Fruit fly (Drosophila melanogaster) whole organism, embryonic: Measurements from ENCODE around the gene Tango9.

Experiments
- Atf-2 ChIP-seq: fragments of 200-800 bp; sonication (Bioruptor generic); optimal IDR thresholded peaks from 2 replicates; lab custom pipeline; 2016; ENCODE audit warnings: missing biosample characterization, missing genetic modification characterization
- Bteb2 ChIP-seq: fragments of 200-800 bp; sonication (Bioruptor generic); optimal IDR thresholded peaks from 2 replicates; lab custom pipeline; 2016; ENCODE audit warnings: missing biosample characterization, missing genetic modification characterization
- CG11695 ChIP-seq: fragments of 200-800 bp; sonication (Bioruptor generic); IDR thresholded peaks from 3 replicates; pipeline ENCODE4 v1.3.6; 2022; ENCODE audit warnings: missing biosample characterization, missing genetic modification characterization
- CG12219 ChIP-seq: fragments of 200-800 bp; sonication (Bioruptor generic); optimal IDR thresholded peaks from 3 replicates; lab custom pipeline; 2018; ENCODE audit warnings: missing biosample characterization, mild to moderate bottlenecking, missing genetic modification characterization
- CG13287 ChIP-seq: fragments of 200-800 bp; sonication (Bioruptor generic); IDR thresholded peaks from 2 replicates; pipeline ENCODE4 v1.3.6; 2022; ENCODE audit warnings: missing biosample characterization, missing genetic modification characterization; ENCODE audit not compliant: partially characterized antibody
- CG13296 ChIP-seq: fragments of 200-800 bp; sonication (Bioruptor generic); optimal IDR thresholded peaks from 3 replicates; lab custom pipeline; 2018; ENCODE audit warnings: missing biosample characterization, mild to moderate bottlenecking, missing genetic modification characterization
- CG14860 ChIP-seq: fragments of 200-800 bp; sonication (Bioruptor generic); IDR thresholded peaks from 3 replicates; pipeline ENCODE4 v1.3.6; 2022; ENCODE audit warnings: missing biosample characterization, missing genetic modification characterization; ENCODE audit not compliant: partially characterized antibody
- CG1529 ChIP-seq: fragments of 200-800 bp; sonication (Bioruptor generic); optimal IDR thresholded peaks from 3 replicates; lab custom pipeline; 2018; ENCODE audit warnings: missing biosample characterization, missing genetic modification characterization
- CG18011 ChIP-seq: fragments of 200-800 bp; sonication (Bioruptor generic); optimal IDR thresholded peaks from 2 replicates; lab custom pipeline; 2017; ENCODE audit warnings: missing biosample characterization, missing genetic modification characterization, mild to moderate bottlenecking, moderate library complexity, missing genotype
- CG1832 ChIP-seq: fragments of 200-800 bp; sonication (Bioruptor generic); optimal IDR thresholded peaks from 2 replicates; lab custom pipeline; 2017; ENCODE audit warnings: missing biosample characterization, mild to moderate bottlenecking, missing genetic modification characterization, inconsistent platforms
- CG18476 ChIP-seq: fragments of 200-800 bp; sonication (Bioruptor generic); optimal IDR thresholded peaks from 2 replicates; lab custom pipeline; 2016; ENCODE audit warnings: missing biosample characterization, mild to moderate bottlenecking, missing genetic modification characterization
- CG2129 ChIP-seq: fragments of 200-800 bp; sonication (Bioruptor generic); IDR thresholded peaks from 2 replicates; pipeline ENCODE4 v1.3.6; 2022; ENCODE audit warnings: missing biosample characterization, missing genetic modification characterization; ENCODE audit not compliant: partially characterized antibody
- CG30431 ChIP-seq: fragments of 200-800 bp; sonication (Bioruptor generic); optimal IDR thresholded peaks from 2 replicates; lab custom pipeline; 2017; ENCODE audit warnings: missing biosample characterization, missing genetic modification characterization
- CG34376 ChIP-seq: fragments of 200-800 bp; sonication (Bioruptor generic); optimal IDR thresholded peaks from 2 replicates; lab custom pipeline; 2018; ENCODE audit warnings: missing biosample characterization, mild to moderate bottlenecking, missing genetic modification characterization
- CG3726 ChIP-seq: fragments of 200-800 bp; sonication (Bioruptor generic); IDR thresholded peaks from 3 replicates; pipeline ENCODE4, ENCODE4 v1.3.6; 2022; ENCODE audit warnings: missing biosample characterization, missing genetic modification characterization
- CG3838 ChIP-seq: fragments of 200-800 bp; sonication (Bioruptor generic); optimal IDR thresholded peaks from 3 replicates; lab custom pipeline; 2016; ENCODE audit warnings: missing biosample characterization, missing genetic modification characterization
- CG6175 ChIP-seq: fragments of 200-800 bp; sonication (Bioruptor generic); IDR thresholded peaks from 3 replicates; pipeline ENCODE4 v1.3.6; 2022; ENCODE audit warnings: missing biosample characterization, missing genetic modification characterization
- CG6654 ChIP-seq: fragments of 200-800 bp; sonication (Bioruptor generic); optimal IDR thresholded peaks from 2 replicates; lab custom pipeline; 2017; ENCODE audit warnings: missing biosample characterization, mild to moderate bottlenecking, missing genetic modification characterization
- CG7839 ChIP-seq: fragments of 200-800 bp; sonication (Bioruptor generic); optimal IDR thresholded peaks from 3 replicates; lab custom pipeline; 2018; ENCODE audit warnings: missing biosample characterization, mild to moderate bottlenecking, missing genetic modification characterization, moderate library complexity
- CG9609 ChIP-seq: fragments of 200-800 bp; sonication (Bioruptor generic); optimal IDR thresholded peaks from 3 replicates; lab custom pipeline; 2016; ENCODE audit warnings: missing biosample characterization, missing genetic modification characterization
- CG9817 ChIP-seq: fragments of 200-800 bp; sonication (Bioruptor generic); optimal IDR thresholded peaks from 2 replicates; lab custom pipeline; 2018; ENCODE audit warnings: missing biosample characterization, mild to moderate bottlenecking, missing genetic modification characterization, moderate library complexity
- CHES-1-like ChIP-seq: fragments of 200-800 bp; sonication (Bioruptor generic); optimal IDR thresholded peaks from 2 replicates; lab custom pipeline; 2016; ENCODE audit warnings: missing biosample characterization, missing genetic modification characterization
- Dref ChIP-seq: fragments of 200-800 bp; sonication (Bioruptor generic); IDR thresholded peaks from 2 replicates; pipeline ENCODE4 v1.3.6; 2022; ENCODE audit warnings: missing biosample characterization, missing genetic modification characterization
- HLHmδ ChIP-seq: fragments of 200-800 bp; sonication (Bioruptor generic); optimal IDR thresholded peaks from 2 replicates; lab custom pipeline; 2018; ENCODE audit warnings: missing biosample characterization, mild to moderate bottlenecking, missing genetic modification characterization, moderate library complexity
- Hand ChIP-seq: fragments of 200-800 bp; sonication (Bioruptor generic); optimal IDR thresholded peaks from 2 replicates; lab custom pipeline; 2017; ENCODE audit warnings: mild to moderate bottlenecking, missing biosample characterization, missing genetic modification reagents, missing genetic modification characterization
- Hr78 ChIP-seq, 2 experiments: fragments of 200-800 bp in 1 of 2; fragments of >200 bp in 1 of 2; sonication (Bioruptor generic) in 1 of 2; optimal IDR thresholded peaks; 2 replicates each; lab custom pipeline; 2017 to 2019; ENCODE audit warnings: missing biosample characterization in 2 of 2, missing genetic modification characterization in 2 of 2, mild to moderate bottlenecking in 1 of 2, moderate library complexity in 1 of 2
- Hsf ChIP-seq: fragments of 200-800 bp; sonication (Bioruptor generic); optimal IDR thresholded peaks from 3 replicates; lab custom pipeline; 2016; ENCODE audit warnings: missing biosample characterization, missing genetic modification characterization
- Jarid2 ChIP-seq: fragments of 200-800 bp; sonication (Bioruptor generic); optimal IDR thresholded peaks from 3 replicates; lab custom pipeline; 2017; ENCODE audit warnings: mild to moderate bottlenecking, missing biosample characterization, missing genetic modification reagents, missing genetic modification characterization
- MESR4 ChIP-seq: fragments of 200-800 bp; sonication (Bioruptor generic); optimal IDR thresholded peaks from 2 replicates; lab custom pipeline; 2018; ENCODE audit warnings: missing biosample characterization, mild to moderate bottlenecking, missing genetic modification characterization, moderate library complexity
- Mad ChIP-seq: fragments of 200-800 bp; sonication (Bioruptor generic); optimal IDR thresholded peaks from 2 replicates; lab custom pipeline; 2016; ENCODE audit warnings: missing biosample characterization, missing genetic modification characterization
- NFAT ChIP-seq: fragments of 200-800 bp; sonication (Bioruptor generic); IDR thresholded peaks from 2 replicates; pipeline ENCODE4 v1.3.6; 2022; ENCODE audit warnings: missing biosample characterization, missing genetic modification characterization
- Poxn ChIP-seq: fragments of 200-800 bp; sonication (Bioruptor generic); IDR thresholded peaks from 2 replicates; pipeline ENCODE4 v1.3.6; 2022; ENCODE audit warnings: missing biosample characterization, missing genetic modification characterization
- Scr ChIP-seq: fragments of 200-800 bp; sonication (Bioruptor generic); IDR thresholded peaks from 2 replicates; pipeline ENCODE4 v1.3.6; 2022; ENCODE audit warnings: missing biosample characterization, missing genetic modification characterization; ENCODE audit not compliant: partially characterized antibody
- Ssrp ChIP-seq: fragments of 200-800 bp; sonication (Bioruptor generic); optimal IDR thresholded peaks from 2 replicates; lab custom pipeline; 2018; ENCODE audit warnings: missing biosample characterization, mild to moderate bottlenecking, missing genetic modification characterization, moderate library complexity
- ara ChIP-seq: fragments of 200-800 bp; sonication (Bioruptor generic); IDR thresholded peaks from 2 replicates; pipeline ENCODE4 v1.3.6; 2022; ENCODE audit warnings: missing biosample characterization, missing genetic modification characterization
- bbx ChIP-seq: fragments of 200-800 bp; sonication (Bioruptor generic); IDR thresholded peaks from 2 replicates; pipeline ENCODE4 v1.3.6; 2022; ENCODE audit warnings: missing biosample characterization, missing genetic modification characterization; ENCODE audit not compliant: partially characterized antibody
- bigmax ChIP-seq: fragments of 200-800 bp; sonication (Bioruptor generic); optimal IDR thresholded peaks from 2 replicates; lab custom pipeline; 2018; ENCODE audit warnings: missing biosample characterization, mild to moderate bottlenecking, missing genetic modification characterization
- cad ChIP-seq: fragments of >200 bp; optimal IDR thresholded peaks from 2 replicates; lab custom pipeline; 2017; ENCODE audit warnings: missing biosample characterization, missing genetic modification characterization
- croc ChIP-seq: fragments of 200-800 bp; sonication (Bioruptor generic); conservative IDR thresholded peaks from 3 replicates; pipeline ENCODE4 v1.3.6; 2022; ENCODE audit warnings: missing biosample characterization, missing genetic modification characterization
- dm ChIP-seq: fragments of 200-800 bp; sonication (Bioruptor generic); optimal IDR thresholded peaks from 3 replicates; lab custom pipeline; 2016; ENCODE audit warnings: missing biosample characterization, missing genetic modification characterization
- her ChIP-seq: fragments of 200-800 bp; sonication (Bioruptor generic); optimal IDR thresholded peaks from 2 replicates; lab custom pipeline; 2016; ENCODE audit warnings: missing biosample characterization, missing genetic modification characterization
- lmd ChIP-seq: fragments of 200-800 bp; sonication (Bioruptor generic); IDR thresholded peaks from 2 replicates; pipeline ENCODE4 v1.3.6; 2022; ENCODE audit warnings: missing biosample characterization, missing genetic modification characterization
- mld ChIP-seq: fragments of 200-800 bp; sonication (Bioruptor generic); IDR thresholded peaks from 3 replicates; pipeline ENCODE4 v1.3.6; 2022; ENCODE audit warnings: missing biosample characterization, missing genetic modification characterization; ENCODE audit not compliant: partially characterized antibody
- p53 ChIP-seq: fragments of 200-800 bp; sonication (Bioruptor generic); optimal IDR thresholded peaks from 2 replicates; lab custom pipeline; 2016; ENCODE audit warnings: missing biosample characterization, missing genetic modification characterization
- pan ChIP-seq, 4 experiments: fragments of >200 bp in 3 of 4; fragments of 200-800 bp in 1 of 4; sonication (Bioruptor generic) in 1 of 4; optimal IDR thresholded peaks in 3 of 4; IDR thresholded peaks in 1 of 4; 2 replicates each; pipeline versions ENCODE4 v1.3.6 to Lab custom; 2017 to 2022; ENCODE audit warnings: missing biosample characterization in 2 of 4, missing genetic modification characterization in 2 of 4, mixed read lengths in 1 of 4
- slp2 ChIP-seq: fragments of 200-800 bp; sonication (Bioruptor generic); optimal IDR thresholded peaks from 2 replicates; lab custom pipeline; 2016; ENCODE audit warnings: missing biosample characterization, missing genetic modification characterization
- unc-4 ChIP-seq: fragments of 200-800 bp; sonication (Bioruptor generic); IDR thresholded peaks from 2 replicates; pipeline ENCODE4 v1.3.6; 2022; ENCODE audit warnings: missing biosample characterization, missing genetic modification characterization; ENCODE audit not compliant: partially characterized antibody
- zfh2 ChIP-seq: fragments of 200-800 bp; sonication (Bioruptor generic); optimal IDR thresholded peaks from 2 replicates; lab custom pipeline; 2016; ENCODE audit warnings: missing biosample characterization, missing genetic modification characterization

The Tango9 gene

DNA sequence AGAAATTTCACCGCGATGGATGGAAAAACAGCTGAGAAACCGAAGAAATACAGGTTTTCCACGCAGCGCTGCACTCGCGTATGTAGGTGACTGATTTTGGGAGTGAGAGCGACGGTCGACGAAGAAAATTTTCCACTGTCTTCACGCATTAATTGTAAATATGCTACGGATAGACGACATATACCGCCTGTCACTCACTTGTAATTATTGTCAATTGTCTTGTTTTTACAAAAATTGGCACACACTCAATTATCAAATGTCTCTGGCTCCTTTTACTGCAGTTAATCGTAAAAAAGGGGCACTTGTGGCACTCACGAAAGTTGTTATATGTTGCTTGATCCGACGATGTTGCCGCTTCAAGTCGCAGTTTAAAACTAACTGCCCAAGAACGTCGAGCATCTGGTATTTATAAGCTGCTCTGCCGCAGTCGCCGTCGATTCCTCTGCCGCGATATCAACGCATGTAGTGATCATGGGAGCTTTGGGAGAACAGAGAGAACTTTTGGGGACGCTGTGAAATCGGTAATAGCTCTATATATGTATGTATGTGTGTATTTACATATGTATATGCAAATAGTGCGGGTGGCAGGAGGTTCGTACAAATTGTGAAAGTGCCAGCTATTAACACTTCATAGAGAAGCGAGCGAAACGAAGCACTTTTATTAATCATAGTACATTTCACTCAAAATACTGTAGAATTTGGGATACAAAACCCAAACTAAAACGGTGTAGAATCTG lies 18.4 kb upstream of the Tango9 start, which contains the start of gene mfas (continued):
- no peak for TF ChIP-seq MESR4 (GFP tag; lab: Kevin White, UChicago)
- no peak for TF ChIP-seq unc-4 (GFP tag; lab: Robert Waterston, UW)
- no peak for TF ChIP-seq NFAT (GFP tag; lab: Robert Waterston, UW)
- no peak for TF ChIP-seq mld
- no peak for TF ChIP-seq CG9817 (tag; lab: Kevin White, UChicago)
- no peak for TF ChIP-seq CG14860 (GFP tag; lab: Robert Waterston, UW)
- TF ChIP-seq Bteb2, result no peak
- TF ChIP-seq CG7839 (tag; lab: Kevin White, UChicago), result no peak
- peak; percentile 6 for TF ChIP-seq CHES-1-like (GFP tag; lab: Kevin White, UChicago)
- no peak for TF ChIP-seq CG34376 (GFP tag; lab: Kevin White, UChicago)
- no peak for TF ChIP-seq dm (GFP tag; lab: Kevin White, UChicago)
- no peak for TF ChIP-seq CG13296 (GFP tag; lab: Kevin White, UChicago)
- TF ChIP-seq CG11695 (GFP tag; lab: Robert Waterston, UW), result no peak
- TF ChIP-seq Mad (GFP tag; lab: Kevin White, UChicago), result no peak
- TF ChIP-seq Scr (GFP tag; lab: Robert Waterston, UW), result no peak
- no peak for TF ChIP-seq CG18476
- no peak for TF ChIP-seq CG6175 (GFP tag; lab: Robert Waterston, UW)
- no peak for TF ChIP-seq Ssrp (tag; lab: Kevin White, UChicago)
- TF ChIP-seq slp2 (GFP tag; lab: Kevin White, UChicago), result no peak
- TF ChIP-seq bigmax (GFP tag; lab: Kevin White, UChicago), result no peak
- no peak for TF ChIP-seq her (GFP tag; lab: Kevin White, UChicago)
- no peak for TF ChIP-seq cad
- peak; percentile 86 for TF ChIP-seq Jarid2
- peak; percentile 22; the same call in 1 of the 2 replicates for TF ChIP-seq bbx (GFP tag; lab: Robert Waterston, UW)
- no peak for TF ChIP-seq CG30431 (GFP tag; lab: Kevin White, UChicago)
- TF ChIP-seq Hr78 (GFP tag; optimal IDR thresholded peaks at IDR 0.05; lab: Kevin White, UChicago), result no peak
- no peak for TF ChIP-seq Poxn
- TF ChIP-seq Hand (GFP tag; lab: Kevin White, UChicago), result no peak
- TF ChIP-seq zfh2, result no peak
- TF ChIP-seq CG6654 (GFP tag; lab: Kevin White, UChicago), result no peak
- no peak for TF ChIP-seq CG3726
- TF ChIP-seq lmd, result no peak
- no peak for TF ChIP-seq pan (optimal IDR thresholded peaks at IDR 0.05; lab: Kevin White, UChicago)
- TF ChIP-seq pan (GFP tag; optimal IDR thresholded peaks at IDR 0.05 in 1 of 2, IDR thresholded peaks at IDR 0.05 in 1 of 2), result no peak
- TF ChIP-seq CG13287 (GFP tag; lab: Robert Waterston, UW), result peak; percentile 25; the same call in 1 of the 2 replicates
- peak; percentile 7 for TF ChIP-seq CG12219
- 0 out of 2 replicates have a peak, but pooled peaks have one; percentile 6 for TF ChIP-seq ara
- TF ChIP-seq HLHmδ (GFP tag; lab: Kevin White, UChicago), result no peak
- TF ChIP-seq Hsf (GFP tag; lab: Kevin White, UChicago), result no peak
- TF ChIP-seq p53 (GFP tag; lab: Kevin White, UChicago), result no peak
- no peak for TF ChIP-seq CG1832 (GFP tag; lab: Kevin White, UChicago)
- no peak for TF ChIP-seq CG1529 (GFP tag; lab: Kevin White, UChicago)
- TF ChIP-seq CG3838 (GFP tag; lab: Kevin White, UChicago), result no peak
- no peak for TF ChIP-seq CG9609
- TF ChIP-seq Atf-2 (GFP tag; lab: Kevin White, UChicago), result no peak
- no peak for TF ChIP-seq Dref (GFP tag; lab: Robert Waterston, UW)
- TF ChIP-seq CG2129 (GFP tag; lab: Robert Waterston, UW), result no peak
- TF ChIP-seq croc (GFP tag; lab: Robert Waterston, UW), result no peak
- no peak for TF ChIP-seq CG18011 (GFP tag; lab: Kevin White, UChicago)
